Fruit fly (Drosophila melanogaster) S2 (cell line): Measurements from ENCODE around the gene Pglym87.

ENCODE experiments used
- CG8478 ChIP-seq: fragments of >200 bp; optimal IDR thresholded peaks from 2 replicates; lab custom pipeline; 2018
- CTCF ChIP-seq, 2 experiments: fragments of >200 bp; optimal IDR thresholded peaks; 2 replicates each; lab custom pipeline; 2018

DNA sequence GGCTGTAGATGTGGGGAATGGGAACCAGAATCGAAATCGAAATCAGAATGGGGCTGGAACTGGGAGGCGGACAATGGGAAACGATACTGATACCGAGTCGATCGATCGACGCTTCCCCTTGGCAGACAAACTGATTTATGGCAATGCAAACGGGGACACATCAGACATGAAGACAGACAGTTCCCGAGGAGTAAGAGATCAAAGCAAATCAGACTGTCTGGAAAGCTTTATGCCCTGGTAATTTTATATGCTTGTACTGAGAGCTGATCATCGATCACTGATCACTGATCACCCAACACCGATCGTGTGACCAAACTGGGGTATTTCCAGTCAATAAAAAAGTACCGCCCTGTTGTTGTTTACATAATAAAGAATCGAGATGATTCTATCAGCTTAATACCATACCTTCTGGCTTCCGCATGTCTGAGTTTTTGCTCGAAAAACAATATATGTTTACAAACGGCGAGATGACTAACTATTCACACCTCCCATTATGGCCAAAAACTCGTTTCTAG is 37.4 kb upstream of the Pglym87 start:
- no peak for TF ChIP-seq CG8478
- TF ChIP-seq CTCF (optimal IDR thresholded peaks at IDR 0.05; lab: Kevin White, UChicago): no peak
